Fruit fly (Drosophila melanogaster): ENCODE measurements around the gene cad.

Gene cad

dm6 chr2L:20799991-20800897 is 29.7 kb downstream of the cad start (continued):
- TF ChIP-seq Atf-2 (GFP tag; optimal IDR thresholded peaks at IDR 0.05) (peak; percentile 70), CG30431 (GFP tag; optimal IDR thresholded peaks at IDR 0.05) (peak; percentile 52), CG9727 (GFP tag; optimal IDR thresholded peaks at IDR 0.05) (peak; percentile 86), CG31365 (tag; optimal IDR thresholded peaks at IDR 0.05) (peak; percentile 58), CG17186 (GFP tag; optimal IDR thresholded peaks at IDR 0.05) (no peak), gt (GFP tag; IDR thresholded peaks at IDR 0.05) (no peak), dysf (GFP tag; IDR thresholded peaks at IDR 0.05) (peak; percentile 88), Ravus (GFP tag; IDR thresholded peaks at IDR 0.05) (no peak), gce (GFP tag; IDR thresholded peaks at IDR 0.05) (peak; percentile 71; the same call in 1 of the 3 replicates), CG8478 (optimal IDR thresholded peaks at IDR 0.05) (no peak), cad (GFP tag; optimal IDR thresholded peaks at IDR 0.05) (peak; percentile 43), p53 (GFP tag; optimal IDR thresholded peaks at IDR 0.05) (peak; percentile 3), CG32767 (GFP tag; IDR thresholded peaks at IDR 0.05) (peak; percentile 60; the same call in 1 of the 2 replicates), en (GFP tag; optimal IDR thresholded peaks at IDR 0.05) (peak; percentile 71), CG17359 (tag; optimal IDR thresholded peaks at IDR 0.05) (peak; percentile 77), CG8388 (GFP tag; optimal IDR thresholded peaks at IDR 0.05) (peak; percentile 36), CG2678 (tag; optimal IDR thresholded peaks at IDR 0.05) (peak; percentile 87), D (optimal IDR thresholded peaks at IDR 0.05) (no peak), D (GFP tag; optimal IDR thresholded peaks at IDR 0.05) (peak; percentile 36), ken (GFP tag; IDR thresholded peaks at IDR 0.05) (peak; percentile 35; the same call in 1 of the 3 replicates), toy (GFP tag; IDR thresholded peaks at IDR 0.05) (no peak), CG15073 (GFP tag; optimal IDR thresholded peaks at IDR 0.05) (no peak), Drgx (GFP tag; IDR thresholded peaks at IDR 0.05) (peak; percentile 79), tap (tag; optimal IDR thresholded peaks at IDR 0.05) (peak; percentile 57), Bteb2 (GFP tag; optimal IDR thresholded peaks at IDR 0.05) (peak; percentile 69), CG2120 (GFP tag; optimal IDR thresholded peaks at IDR 0.05) (peak; percentile 94), CG14014 (GFP tag; IDR thresholded peaks at IDR 0.05) (peak; percentile 82), Trl (optimal IDR thresholded peaks at IDR 0.05) (peak; percentile 3 to 4), Trl (GFP tag; optimal IDR thresholded peaks at IDR 0.05) (peak; percentile 82), pzg (GFP tag; optimal IDR thresholded peaks at IDR 0.05) (peak; percentile 19), CG12236 (GFP tag; optimal IDR thresholded peaks at IDR 0.05) (peak; percentile 40), CG14860 (GFP tag; IDR thresholded peaks at IDR 0.05; ENCODE audit: partially characterized antibody) (no peak), CG5953 (GFP tag; IDR thresholded peaks at IDR 0.05) (0 out of 2 replicates have a peak, but pooled peaks have one; percentile 29), Poxn (GFP tag; IDR thresholded peaks at IDR 0.05) (peak; percentile 65), Elba2 (GFP tag; optimal IDR thresholded peaks at IDR 0.05) (no peak), Usf (GFP tag; optimal IDR thresholded peaks at IDR 0.05) (peak; percentile 25), knrl (GFP tag; IDR thresholded peaks at IDR 0.05; ENCODE audit: partially characterized antibody) (no peak), hbn (GFP tag; IDR thresholded peaks at IDR 0.05; ENCODE audit: partially characterized antibody) (no peak), Hmx (GFP tag; optimal IDR thresholded peaks at IDR 0.05) (no peak), HLH54F (GFP tag; optimal IDR thresholded peaks at IDR 0.05) (peak; percentile 80), fd64A (GFP tag; optimal IDR thresholded peaks at IDR 0.05) (no peak), Doc3 (GFP tag; IDR thresholded peaks at IDR 0.05; ENCODE audit: partially characterized antibody) (no peak), CG10565 (GFP tag; optimal IDR thresholded peaks at IDR 0.05) (no peak), CG3065 (GFP tag; optimal IDR thresholded peaks at IDR 0.05) (no peak), sr (GFP tag; IDR thresholded peaks at IDR 0.05) (no peak), CG6854 (GFP tag; optimal IDR thresholded peaks at IDR 0.05) (peak; percentile 73), Hmr (GFP tag; optimal IDR thresholded peaks at IDR 0.05) (peak; percentile 92), lab (GFP tag; optimal IDR thresholded peaks at IDR 0.05) (peak; percentile 92), CG9817 (tag; optimal IDR thresholded peaks at IDR 0.05) (peak; percentile 81), mam (GFP tag; optimal IDR thresholded peaks at IDR 0.05) (peak; percentile 89)

Data from whole organism, embryonic.